Worm (Caenorhabditis elegans) whole organism, young adult: Measurements from ENCODE around the gene Y39A1A.17.

Source experiments
- C06A6.2 ChIP-seq: fragments of 200-800 bp; sonication (Bioruptor generic); conservative IDR thresholded peaks from 2 replicates; pipeline ENCODE4 v1.3.6; 2022; ENCODE audit warnings: missing genetic modification characterization, missing compliant biosample characterization
- D2030.7 ChIP-seq: fragments of 200-800 bp; sonication (Bioruptor generic); IDR thresholded peaks from 2 replicates; pipeline ENCODE4 v1.3.6; 2022; ENCODE audit warnings: missing genetic modification reagents, missing genetic modification characterization, missing compliant biosample characterization
- F10E7.11 ChIP-seq: sonication (generic microtip); optimal IDR thresholded peaks from 2 replicates; lab custom pipeline; 2017; ENCODE audit warnings: mild to moderate bottlenecking, missing genetic modification characterization, moderate library complexity, missing compliant biosample characterization
- F52B5.7 ChIP-seq: sonication (generic microtip); optimal IDR thresholded peaks from 2 replicates; lab custom pipeline; 2016; ENCODE audit warnings: mild to moderate bottlenecking, missing genetic modification characterization, missing compliant biosample characterization
- F57A8.1 ChIP-seq: fragments of 200-800 bp; sonication (Bioruptor generic); optimal IDR thresholded peaks from 2 replicates; lab custom pipeline; 2018; ENCODE audit warnings: mild to moderate bottlenecking, missing genetic modification characterization, moderate library complexity, missing compliant biosample characterization
- F57C9.4 ChIP-seq: sonication (generic microtip); optimal IDR thresholded peaks from 2 replicates; lab custom pipeline; 2017; ENCODE audit warnings: mild to moderate bottlenecking, missing genetic modification characterization, missing compliant biosample characterization
- K11D2.4 ChIP-seq: fragments of 200-800 bp; sonication (Bioruptor generic); IDR thresholded peaks from 2 replicates; pipeline ENCODE4 v1.3.6; 2022; ENCODE audit warnings: missing genetic modification reagents, missing genetic modification characterization, missing compliant biosample characterization
- K12H6.12 ChIP-seq: fragments of 200-800 bp; sonication (Bioruptor generic); optimal IDR thresholded peaks from 2 replicates; lab custom pipeline; 2018; ENCODE audit warnings: mild to moderate bottlenecking, missing genetic modification characterization, missing compliant biosample characterization
- Y56A3A.18 ChIP-seq: fragments of 200-800 bp; sonication (Bioruptor generic); IDR thresholded peaks from 2 replicates; pipeline ENCODE4 v1.3.6; 2022; ENCODE audit warnings: missing genetic modification reagents, missing genetic modification characterization, missing compliant biosample characterization
- Y67H2A.10 ChIP-seq: fragments of 200-800 bp; sonication (Bioruptor generic); conservative IDR thresholded peaks from 2 replicates; pipeline ENCODE4 v1.3.6; 2022; ENCODE audit warnings: missing genetic modification reagents, missing genetic modification characterization, missing compliant biosample characterization
- Y95B8A.8 ChIP-seq: fragments of 200-800 bp; sonication (Bioruptor generic); IDR thresholded peaks from 2 replicates; pipeline ENCODE4 v1.3.6; 2022; ENCODE audit warnings: missing genetic modification reagents, missing genetic modification characterization, missing compliant biosample characterization
- ZK185.1 ChIP-seq: sonication (generic microtip); optimal IDR thresholded peaks from 2 replicates; lab custom pipeline; 2016; ENCODE audit warnings: mild to moderate bottlenecking, missing genetic modification characterization, missing compliant biosample characterization; ENCODE audit not compliant: poor library complexity, severe bottlenecking
- akir-1 ChIP-seq: fragments of 200-800 bp; sonication (Bioruptor generic); optimal IDR thresholded peaks from 2 replicates; lab custom pipeline; 2018; ENCODE audit warnings: mild to moderate bottlenecking, missing genetic modification characterization, moderate library complexity, missing compliant biosample characterization
- ama-1 ChIP-seq, 3 experiments: fragments of 150-350 bp in 1 of 3; sonication (generic microtip) in 2 of 3; optimal IDR thresholded peaks; 2 replicates each; lab custom pipeline; 2014 to 2018; ENCODE audit warnings: missing biosample characterization in 2 of 3, missing genetic modification characterization in 2 of 3, missing genetic modification reagents in 2 of 3
- aptf-2 ChIP-seq: fragments of 200-800 bp; sonication (Bioruptor generic); conservative IDR thresholded peaks from 2 replicates; pipeline ENCODE4 v1.3.6; 2022; ENCODE audit warnings: missing genetic modification reagents, missing genetic modification characterization, missing compliant biosample characterization
- athp-1 ChIP-seq: sonication (generic microtip); optimal IDR thresholded peaks from 2 replicates; lab custom pipeline; 2017; ENCODE audit warnings: mild to moderate bottlenecking, missing genetic modification characterization, missing compliant biosample characterization
- bed-1 ChIP-seq: fragments of 200-800 bp; sonication (Bioruptor generic); IDR thresholded peaks from 2 replicates; pipeline ENCODE4 v1.3.6; 2022; ENCODE audit warnings: missing genetic modification reagents, missing genetic modification characterization, missing compliant biosample characterization
- cebp-2 ChIP-seq: fragments of 200-800 bp; sonication (Bioruptor generic); IDR thresholded peaks from 2 replicates; pipeline ENCODE4 v1.3.6; 2022; ENCODE audit warnings: missing genetic modification characterization, missing compliant biosample characterization
- chd-7 ChIP-seq: sonication (generic microtip); optimal IDR thresholded peaks from 2 replicates; lab custom pipeline; 2016; ENCODE audit warnings: mild to moderate bottlenecking, missing genetic modification characterization, moderate library complexity, missing compliant biosample characterization
- die-1 ChIP-seq: sonication (generic microtip); optimal IDR thresholded peaks from 2 replicates; lab custom pipeline; 2016; ENCODE audit warnings: missing genotype, mild to moderate bottlenecking, missing genetic modification characterization, missing compliant biosample characterization
- dox-1 ChIP-seq: fragments of 200-800 bp; sonication (Bioruptor generic); IDR thresholded peaks from 2 replicates; pipeline ENCODE4 v1.3.6; 2022; ENCODE audit warnings: missing genetic modification reagents, missing genetic modification characterization, missing compliant biosample characterization
- dpl-1 ChIP-seq: fragments of 150-350 bp; optimal IDR thresholded peaks from 2 replicates; lab custom pipeline; 2014; ENCODE audit warnings: missing biosample characterization, missing genetic modification reagents, missing genetic modification characterization
- efl-1 ChIP-seq: fragments of 150-350 bp; optimal IDR thresholded peaks from 2 replicates; lab custom pipeline; 2014; ENCODE audit warnings: missing biosample characterization, missing genetic modification reagents, missing genetic modification characterization
- egrh-3 ChIP-seq: fragments of 200-800 bp; sonication (Bioruptor generic); IDR thresholded peaks from 2 replicates; pipeline ENCODE4 v1.3.6; 2022; ENCODE audit warnings: missing genetic modification reagents, missing genetic modification characterization, missing compliant biosample characterization
- ekl-4 ChIP-seq: fragments of 200-800 bp; sonication (Bioruptor generic); IDR thresholded peaks from 2 replicates; pipeline ENCODE4 v1.3.6; 2022; ENCODE audit warnings: missing genetic modification reagents, missing genetic modification characterization, missing compliant biosample characterization
- ets-4 ChIP-seq: fragments of 200-800 bp; sonication (Bioruptor generic); optimal IDR thresholded peaks from 2 replicates; lab custom pipeline; 2018; ENCODE audit warnings: mild to moderate bottlenecking, missing genetic modification characterization, missing compliant biosample characterization
- fkh-3 ChIP-seq: sonication (generic microtip); optimal IDR thresholded peaks from 2 replicates; lab custom pipeline; 2016; ENCODE audit warnings: mild to moderate bottlenecking, missing genetic modification characterization, missing compliant biosample characterization
- hlh-12 ChIP-seq: sonication (generic microtip); optimal IDR thresholded peaks from 2 replicates; lab custom pipeline; 2016; ENCODE audit warnings: missing genetic modification characterization, missing compliant biosample characterization
- hmg-1.2 ChIP-seq: fragments of 200-800 bp; sonication (Bioruptor generic); IDR thresholded peaks from 2 replicates; pipeline ENCODE4 v1.3.6; 2022; ENCODE audit warnings: missing genetic modification reagents, missing genetic modification characterization, missing compliant biosample characterization
- hsf-1 ChIP-seq: fragments of 200-800 bp; sonication (Bioruptor generic); IDR thresholded peaks from 2 replicates; pipeline ENCODE4 v1.3.6; 2022; ENCODE audit warnings: missing genetic modification reagents, missing genetic modification characterization, missing compliant biosample characterization
- let-607 ChIP-seq, 2 experiments: fragments of 200-800 bp in 1 of 2; sonication (Bioruptor generic) in 1 of 2; sonication (generic microtip) in 1 of 2; optimal IDR thresholded peaks; 2 replicates each; lab custom pipeline; 2016 to 2018; ENCODE audit warnings: mild to moderate bottlenecking in 2 of 2, missing compliant biosample characterization in 2 of 2, missing genetic modification characterization in 2 of 2, moderate library complexity in 2 of 2, missing genotype in 1 of 2
- lin-26 ChIP-seq: fragments of 200-800 bp; sonication (Bioruptor generic); IDR thresholded peaks from 2 replicates; pipeline ENCODE4 v1.3.6; 2022; ENCODE audit warnings: missing genetic modification reagents, missing genetic modification characterization, missing compliant biosample characterization
- lin-35 ChIP-seq, 3 experiments: fragments of 150-350 bp in 2 of 3; sonication (generic microtip) in 1 of 3; optimal IDR thresholded peaks; 2 replicates each; lab custom pipeline; 2014 to 2018; ENCODE audit warnings: missing biosample characterization in 3 of 3, missing genetic modification characterization in 3 of 3, missing genetic modification reagents in 3 of 3
- lin-54 ChIP-seq: fragments of 200-800 bp; sonication (Bioruptor generic); optimal IDR thresholded peaks from 2 replicates; lab custom pipeline; 2018; ENCODE audit warnings: mild to moderate bottlenecking, missing genetic modification characterization, missing compliant biosample characterization
- lir-1 ChIP-seq: fragments of 200-800 bp; sonication (Bioruptor generic); conservative IDR thresholded peaks from 2 replicates; pipeline ENCODE4 v1.3.6; 2022; ENCODE audit warnings: missing genetic modification reagents, missing genetic modification characterization, missing compliant biosample characterization
- mcd-1 ChIP-seq: fragments of 200-800 bp; sonication (Bioruptor generic); IDR thresholded peaks from 2 replicates; pipeline ENCODE4 v1.3.6; 2022; ENCODE audit warnings: missing genetic modification reagents, missing genetic modification characterization, missing compliant biosample characterization
- mel-28 ChIP-seq: sonication (generic microtip); optimal IDR thresholded peaks from 2 replicates; lab custom pipeline; 2016; ENCODE audit warnings: borderline replicate concordance, mild to moderate bottlenecking, missing genetic modification characterization, missing compliant biosample characterization
- nfyb-1 ChIP-seq: fragments of 200-800 bp; sonication (Bioruptor generic); IDR thresholded peaks from 2 replicates; pipeline ENCODE4 v1.3.6; 2022; ENCODE audit warnings: missing genetic modification reagents, missing genetic modification characterization, missing compliant biosample characterization
- pbrm-1 ChIP-seq: fragments of 200-800 bp; sonication (Bioruptor generic); IDR thresholded peaks from 2 replicates; pipeline ENCODE4 v1.3.6; 2022; ENCODE audit warnings: missing genetic modification reagents, missing genetic modification characterization, missing compliant biosample characterization
- repo-1 ChIP-seq: sonication (generic microtip); optimal IDR thresholded peaks from 2 replicates; lab custom pipeline; 2017; ENCODE audit warnings: mild to moderate bottlenecking, missing genetic modification characterization, missing compliant biosample characterization
- sdz-38 ChIP-seq: sonication (generic microtip); optimal IDR thresholded peaks from 2 replicates; lab custom pipeline; 2016; ENCODE audit warnings: missing genotype, missing genetic modification characterization, missing compliant biosample characterization
- snpc-3.4 ChIP-seq: sonication (generic microtip); optimal IDR thresholded peaks from 2 replicates; lab custom pipeline; 2017; ENCODE audit warnings: missing genetic modification characterization, mild to moderate bottlenecking, missing compliant biosample characterization, antibody characterized with exemption, moderate library complexity, missing genotype, missing genetic modification reagents
- sptf-2 ChIP-seq: fragments of 200-800 bp; sonication (Bioruptor generic); optimal IDR thresholded peaks from 2 replicates; lab custom pipeline; 2018; ENCODE audit warnings: mild to moderate bottlenecking, missing genetic modification characterization, missing compliant biosample characterization
- tlf-1 ChIP-seq: fragments of 200-800 bp; sonication (Bioruptor generic); optimal IDR thresholded peaks from 2 replicates; lab custom pipeline; 2018; ENCODE audit warnings: mild to moderate bottlenecking, missing genetic modification characterization, missing compliant biosample characterization
- zfh-2 ChIP-seq: fragments of 200-800 bp; sonication (Bioruptor generic); conservative IDR thresholded peaks from 2 replicates; pipeline ENCODE4 v1.3.6; 2022; ENCODE audit warnings: missing genetic modification reagents, missing genetic modification characterization, missing compliant biosample characterization
- ztf-18 ChIP-seq: sonication (generic microtip); optimal IDR thresholded peaks from 2 replicates; lab custom pipeline; 2016; ENCODE audit warnings: missing genotype, mild to moderate bottlenecking, missing genetic modification characterization, missing compliant biosample characterization
- ztf-22 ChIP-seq: fragments of 200-800 bp; sonication (Bioruptor generic); optimal IDR thresholded peaks from 2 replicates; lab custom pipeline; 2018; ENCODE audit warnings: mild to moderate bottlenecking, missing genetic modification characterization, moderate library complexity, missing compliant biosample characterization
- ztf-26 ChIP-seq: sonication (generic microtip); optimal IDR thresholded peaks from 2 replicates; lab custom pipeline; 2017; ENCODE audit warnings: missing genetic modification characterization, missing compliant biosample characterization

The Y39A1A.17 gene

DNA sequence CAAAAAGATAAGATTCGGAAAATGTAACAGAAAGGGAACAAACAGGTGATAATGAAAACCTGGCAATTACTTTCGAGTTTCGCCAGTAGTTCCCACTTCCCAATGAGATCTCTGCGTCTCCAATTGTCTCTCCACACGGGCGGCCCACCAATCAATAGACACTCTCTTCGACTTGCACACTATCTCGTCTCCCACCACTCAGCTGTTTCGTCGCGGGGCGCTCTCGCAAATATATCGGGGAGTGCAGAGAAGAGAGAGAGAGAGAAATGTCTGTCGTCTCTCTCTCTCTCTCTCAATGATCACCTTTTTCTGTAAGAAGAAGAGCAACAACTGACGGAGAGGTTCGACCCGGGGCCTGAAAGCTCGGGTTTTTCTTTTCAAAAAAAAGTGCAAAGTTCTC lies 29.3 kb upstream of the Y39A1A.17 start (continued):
- TF ChIP-seq Y95B8A.8 (0 out of 2 replicates have a peak, but pooled peaks have one; percentile 25), dox-1 (GFP tag; lab: Robert Waterston, UW) (peak; percentile 88), Y67H2A.10 (GFP tag; lab: Robert Waterston, UW) (peak; percentile 61; the same call in 1 of the 2 replicates), bed-1 (GFP tag; lab: Robert Waterston, UW) (no peak), hmg-1.2 (peak; percentile 92), dpl-1 (GFP tag; lab: Kevin White, UChicago) (no peak), repo-1 (tag; lab: Kevin White, UChicago) (no peak), sdz-38 (tag; lab: Kevin White, UChicago) (no peak), F57C9.4 (no peak), C06A6.2 (peak; percentile 68; the same call in 1 of the 2 replicates), K12H6.12 (tag; lab: Kevin White, UChicago) (peak; percentile 72), let-607 (tag; optimal IDR thresholded peaks at IDR 0.05; lab: Kevin White, UChicago) (peak; percentile 19 to 58), akir-1 (no peak), sptf-2 (GFP tag; lab: Kevin White, UChicago) (no peak), hsf-1 (GFP tag; lab: Robert Waterston, UW) (0 out of 2 replicates have a peak, but pooled peaks have one; percentile 7), zfh-2 (GFP tag; lab: Robert Waterston, UW) (peak; percentile 95), hlh-12 (tag; lab: Kevin White, UChicago) (no peak), lir-1 (GFP tag; lab: Robert Waterston, UW) (peak; percentile 41), fkh-3 (no peak), die-1 (no peak), K11D2.4 (peak; percentile 71; the same call in 1 of the 2 replicates), nfyb-1 (GFP tag; lab: Robert Waterston, UW) (peak; percentile 86), efl-1 (peak; percentile 17), Y56A3A.18 (GFP tag; lab: Robert Waterston, UW) (0 out of 2 replicates have a peak, but pooled peaks have one; percentile 19), snpc-3.4 (tag; lab: Kevin White, UChicago) (no peak), F10E7.11 (tag; lab: Kevin White, UChicago) (no peak), F52B5.7 (tag; lab: Kevin White, UChicago) (peak; percentile 18), mcd-1 (GFP tag; lab: Robert Waterston, UW) (peak; percentile 72), ets-4 (peak; percentile 8), ztf-18 (peak; percentile 44), aptf-2 (no peak), tlf-1 (GFP tag; lab: Kevin White, UChicago) (peak; percentile 57), ekl-4 (GFP tag; lab: Robert Waterston, UW) (peak; percentile 78), athp-1 (tag; lab: Kevin White, UChicago) (peak; percentile 46)

- no peak for TF ChIP-seq egrh-3 (GFP tag; lab: Robert Waterston, UW)
- TF ChIP-seq mel-28 (tag; lab: Kevin White, UChicago), result no peak
- 0 out of 2 replicates have a peak, but pooled peaks have one; percentile 66 for TF ChIP-seq cebp-2
- no peak for TF ChIP-seq D2030.7
- TF ChIP-seq ZK185.1 (tag; lab: Kevin White, UChicago), result no peak
- TF ChIP-seq mcd-1 (GFP tag; lab: Robert Waterston, UW), result 0 out of 2 replicates have a peak, but pooled peaks have one; percentile 20
- TF ChIP-seq chd-7 (tag; lab: Kevin White, UChicago), result peak; percentile 38
- 0 out of 2 replicates have a peak, but pooled peaks have one; percentile 40 for TF ChIP-seq zfh-2 (GFP tag; lab: Robert Waterston, UW)
- peak; percentile 23 for TF ChIP-seq ztf-26 (tag; lab: Kevin White, UChicago)
- TF ChIP-seq nfyb-1 (GFP tag; lab: Robert Waterston, UW), result peak; percentile 24
- no peak for TF ChIP-seq F57A8.1 (GFP tag; lab: Kevin White, UChicago)
- TF ChIP-seq lin-35 (GFP tag; optimal IDR thresholded peaks at IDR 0.05; lab: Kevin White, UChicago), result no peak
- TF ChIP-seq lin-54 (GFP tag; lab: Kevin White, UChicago), result no peak
- TF ChIP-seq ztf-22 (GFP tag; lab: Kevin White, UChicago), result no peak
- 0 out of 2 replicates have a peak, but pooled peaks have one; percentile 22 for TF ChIP-seq ekl-4 (GFP tag; lab: Robert Waterston, UW)
- 0 out of 2 replicates have a peak, but pooled peaks have one; percentile 9 for TF ChIP-seq pbrm-1 (GFP tag; lab: Robert Waterston, UW)
- peak; percentile 26; the same call in 1 of the 2 replicates for TF ChIP-seq lin-26 (GFP tag; lab: Robert Waterston, UW)
- peak; percentile 52 for TF ChIP-seq ama-1 (optimal IDR thresholded peaks at IDR 0.05; lab: Kevin White, UChicago)
- TF ChIP-seq ama-1 (GFP tag; optimal IDR thresholded peaks at IDR 0.05; lab: Kevin White, UChicago), result no peak
Measured at ce11 chrIII:10719057-10719456, 28.1 kb upstream of the Y39A1A.17 start.
